Worm (Caenorhabditis elegans): ENCODE data around the gene clec-62.

The clec-62 gene

ce11 chrII:12896666-12897065, 1.7 kb upstream of the clec-62 start:
- no peak for TF ChIP-seq Y67H2A.10 (GFP tag; conservative IDR thresholded peaks at IDR 0.05)
- TF ChIP-seq zfh-2 (GFP tag; conservative IDR thresholded peaks at IDR 0.05) = peak; percentile 51; the same call in 1 of the 2 replicates

- TF ChIP-seq nhr-80 (tag; optimal IDR thresholded peaks at IDR 0.05) (peak; percentile 39), K11D2.4 (GFP tag; IDR thresholded peaks at IDR 0.05) (no peak), unc-62 (GFP tag; optimal IDR thresholded peaks at IDR 0.05) (peak; percentile 1), snpc-4 (GFP tag; optimal IDR thresholded peaks at IDR 0.05) (no peak), snpc-4 (tag; optimal IDR thresholded peaks at IDR 0.05) (peak in 1 of 4 experiments; percentile 36), akir-1 (GFP tag; optimal IDR thresholded peaks at IDR 0.05) (no peak)
Measured at ce11 chrII:12892407-12892806, 2.5 kb downstream of the clec-62 start.

ce11 chrII:12888471-12888870, 6.5 kb downstream of the clec-62 start, which contains the start of gene F35C5.3:
TSS of gene F35C5.3 (plus strand) at chrII:12888771.
- TF ChIP-seq Y67H2A.10 (GFP tag; conservative IDR thresholded peaks at IDR 0.05) = no peak

- TF ChIP-seq snpc-1.3 (tag; optimal IDR thresholded peaks at IDR 0.05; ENCODE audit: insufficient read depth) = no peak
- TF ChIP-seq ama-1 (optimal IDR thresholded peaks at IDR 0.05) = no peak
- no peak for TF ChIP-seq ama-1 (GFP tag; optimal IDR thresholded peaks at IDR 0.05)
- TF ChIP-seq akir-1 (GFP tag; optimal IDR thresholded peaks at IDR 0.05) = no peak
- TF ChIP-seq tbp1 (GFP tag; optimal IDR thresholded peaks at IDR 0.05) = no peak
- no peak for TF ChIP-seq ZK185.1 (tag; optimal IDR thresholded peaks at IDR 0.05; ENCODE audit: poor library complexity, severe bottlenecking)
- TF ChIP-seq unc-62 (GFP tag; optimal IDR thresholded peaks at IDR 0.05) = no peak
- TF ChIP-seq B0035.1 (tag; optimal IDR thresholded peaks at IDR 0.05) = no peak
- no peak for TF ChIP-seq mel-28 (tag; optimal IDR thresholded peaks at IDR 0.05; ENCODE audit: borderline replicate concordance)
- TF ChIP-seq F33H1.4 (GFP tag; IDR thresholded peaks at IDR 0.05) = no peak
- no peak for TF ChIP-seq F57C9.4 (tag; optimal IDR thresholded peaks at IDR 0.05)
- TF ChIP-seq ztf-22 (GFP tag; optimal IDR thresholded peaks at IDR 0.05) = no peak
- TF ChIP-seq bed-2 (GFP tag; IDR thresholded peaks at IDR 0.05) = no peak
- TF ChIP-seq F49E8.2 (tag; optimal IDR thresholded peaks at IDR 0.05; ENCODE audit: insufficient read depth) = no peak
- TF ChIP-seq nhr-179 (tag; optimal IDR thresholded peaks at IDR 0.05) = no peak
- TF ChIP-seq lin-54 (GFP tag; optimal IDR thresholded peaks at IDR 0.05) = no peak
Measured at ce11 chrII:12884972-12885371, 10.0 kb downstream of the clec-62 start, which contains the start of gene sra-14. TSS of gene sra-14 (plus strand) at chrII:12885272.

ce11 chrII:12880406-12880805, 14.5 kb downstream of the clec-62 start, which contains the start of gene F35C5.1:
TSS of gene F35C5.1 (plus strand) at chrII:12880804.
- TF ChIP-seq mxl-1 (tag; optimal IDR thresholded peaks at IDR 0.05) (no peak), lin-26 (GFP tag; IDR thresholded peaks at IDR 0.05) (no peak), C17E4.6 (GFP tag; IDR thresholded peaks at IDR 0.05) (no peak), ekl-4 (GFP tag; IDR thresholded peaks at IDR 0.05) (no peak), nfya-1 (tag; optimal IDR thresholded peaks at IDR 0.05; ENCODE audit: borderline replicate concordance, insufficient read depth) (no peak), F57C9.4 (tag; optimal IDR thresholded peaks at IDR 0.05) (no peak), unc-130 (GFP tag; optimal IDR thresholded peaks at IDR 0.05) (peak; percentile 20), rec-8 (tag; optimal IDR thresholded peaks at IDR 0.05) (no peak), let-526 (GFP tag; IDR thresholded peaks at IDR 0.05) (no peak), nhr-90 (tag; optimal IDR thresholded peaks at IDR 0.05) (no peak), ceh-91 (GFP tag; IDR thresholded peaks at IDR 0.05) (peak; percentile 72), F37B4.10 (GFP tag; IDR thresholded peaks at IDR 0.05) (no peak), akir-1 (GFP tag; optimal IDR thresholded peaks at IDR 0.05) (no peak), ztf-26 (tag; optimal IDR thresholded peaks at IDR 0.05) (no peak), pha-4 (tag; optimal IDR thresholded peaks at IDR 0.05) (no peak), K11D2.4 (GFP tag; IDR thresholded peaks at IDR 0.05) (no peak), K12H6.12 (tag; optimal IDR thresholded peaks at IDR 0.05) (no peak), ztf-18 (tag; optimal IDR thresholded peaks at IDR 0.05) (no peak), ztf-28 (GFP tag; IDR thresholded peaks at IDR 0.05) (no peak), Y56A3A.18 (GFP tag; IDR thresholded peaks at IDR 0.05) (no peak), atf-7 (tag; optimal IDR thresholded peaks at IDR 0.05) (no peak), pbrm-1 (GFP tag; IDR thresholded peaks at IDR 0.05) (0 out of 2 replicates have a peak, but pooled peaks have one; percentile 15), snpc-1.3 (tag; optimal IDR thresholded peaks at IDR 0.05; ENCODE audit: insufficient read depth) (no peak), sea-2 (GFP tag; IDR thresholded peaks at IDR 0.05) (no peak), nhr-179 (tag; optimal IDR thresholded peaks at IDR 0.05) (no peak)

All from whole organism, young adult.